Worm (Caenorhabditis elegans) whole organism, mixed stage, embryonic: ENCODE measurements around the gene his-40.

ENCODE experiments used
- nhr-237 ChIP-seq: fragments of 150-350 bp; optimal IDR thresholded peaks from 2 replicates; lab custom pipeline; 2014; ENCODE audit warnings: missing biosample characterization, missing genetic modification characterization
- ztf-11 ChIP-seq: fragments of 150-350 bp; optimal IDR thresholded peaks from 2 replicates; lab custom pipeline; 2014; ENCODE audit warnings: missing biosample characterization, missing genetic modification characterization

DNA sequence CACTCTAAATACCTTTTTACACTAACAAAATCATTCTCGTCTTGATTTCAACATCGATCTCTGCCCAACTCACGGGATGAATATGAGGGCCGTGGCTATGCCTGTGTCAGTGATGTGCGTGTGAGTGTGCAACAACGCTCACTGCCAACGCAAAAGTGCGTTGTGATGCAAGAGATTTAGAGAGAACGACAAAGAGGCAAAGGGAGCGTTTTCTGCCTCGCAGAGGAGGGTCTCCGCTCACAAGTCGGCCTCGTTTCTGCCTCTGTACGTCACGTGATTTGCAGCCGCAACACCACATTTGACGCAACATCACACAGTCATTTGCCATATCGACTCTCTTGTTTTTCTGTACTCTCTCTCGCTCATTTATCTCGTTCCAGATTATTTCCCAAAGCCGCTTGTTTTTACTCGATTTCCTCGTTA is 24.4 kb downstream of the his-40 start, which contains the start of gene epg-7:
- TF ChIP-seq nhr-237 (tag; lab: Kevin White, UChicago) (peak; percentile 77), ztf-11 (tag; lab: Kevin White, UChicago) (peak; percentile 36)
